Worm (Caenorhabditis elegans) whole organism, mixed stage, embryonic: Measurements from ENCODE around the gene nadk-2.

Experiments used
- M03D4.4 ChIP-seq: sonication (generic microtip); optimal IDR thresholded peaks from 2 replicates; lab custom pipeline; 2017; ENCODE audit warnings: mild to moderate bottlenecking, missing genetic modification characterization, missing compliant biosample characterization
- bed-3 ChIP-seq: fragments of 200-800 bp; sonication (Bioruptor generic); optimal IDR thresholded peaks from 3 replicates; lab custom pipeline; 2018; ENCODE audit warnings: mild to moderate bottlenecking, missing genetic modification characterization, moderate library complexity, missing compliant biosample characterization
- blmp-1 ChIP-seq: fragments of 150-350 bp; optimal IDR thresholded peaks from 2 replicates; lab custom pipeline; 2014; ENCODE audit warnings: missing biosample characterization, missing genetic modification characterization
- ceh-43 ChIP-seq: fragments of 200-800 bp; sonication (Bioruptor generic); optimal IDR thresholded peaks from 2 replicates; lab custom pipeline; 2018; ENCODE audit warnings: mild to moderate bottlenecking, missing genetic modification characterization, moderate library complexity, missing compliant biosample characterization
- ceh-83 ChIP-seq: fragments of 200-800 bp; sonication (Bioruptor generic); optimal IDR thresholded peaks from 2 replicates; lab custom pipeline; 2018; ENCODE audit warnings: mild to moderate bottlenecking, missing genetic modification characterization, missing compliant biosample characterization
- ces-1 ChIP-seq: fragments of 150-350 bp; optimal IDR thresholded peaks from 2 replicates; lab custom pipeline; 2014; ENCODE audit warnings: missing biosample characterization, missing genetic modification reagents, missing genetic modification characterization
- cnd-1 ChIP-seq: fragments of 200-800 bp; sonication (Bioruptor generic); optimal IDR thresholded peaks from 2 replicates; lab custom pipeline; 2018; ENCODE audit warnings: mild to moderate bottlenecking, missing genetic modification characterization, missing compliant biosample characterization
- drap-1 ChIP-seq: fragments of 200-800 bp; sonication (Bioruptor generic); optimal IDR thresholded peaks from 3 replicates; lab custom pipeline; 2018; ENCODE audit warnings: mild to moderate bottlenecking, missing genetic modification characterization, missing compliant biosample characterization
- elt-1 ChIP-seq: sonication (generic microtip); optimal IDR thresholded peaks from 2 replicates; lab custom pipeline; 2017; ENCODE audit warnings: missing genetic modification characterization, mild to moderate bottlenecking, missing compliant biosample characterization, antibody characterized with exemption, moderate library complexity, borderline replicate concordance; ENCODE audit not compliant: insufficient read depth
- flh-1 ChIP-seq: fragments of 200-800 bp; sonication (Bioruptor generic); optimal IDR thresholded peaks from 2 replicates; lab custom pipeline; 2018; ENCODE audit warnings: mild to moderate bottlenecking, missing genetic modification characterization, moderate library complexity, missing compliant biosample characterization
- ham-2 ChIP-seq: fragments of 200-800 bp; sonication (Bioruptor generic); optimal IDR thresholded peaks from 2 replicates; lab custom pipeline; 2018; ENCODE audit warnings: mild to moderate bottlenecking, missing genetic modification characterization, missing compliant biosample characterization
- hlh-1 ChIP-seq: fragments of 150-350 bp; optimal IDR thresholded peaks from 2 replicates; lab custom pipeline; 2014; ENCODE audit warnings: missing biosample characterization, missing genetic modification reagents, missing genetic modification characterization
- lin-13 ChIP-seq: fragments of 150-350 bp; optimal IDR thresholded peaks from 2 replicates; lab custom pipeline; 2014; ENCODE audit warnings: missing biosample characterization, missing genetic modification characterization
- lin-32 ChIP-seq: fragments of 200-800 bp; sonication (Bioruptor generic); optimal IDR thresholded peaks from 2 replicates; lab custom pipeline; 2018; ENCODE audit warnings: mild to moderate bottlenecking, missing genetic modification characterization, missing compliant biosample characterization
- lsy-2 ChIP-seq: fragments of 150-350 bp; optimal IDR thresholded peaks from 2 replicates; lab custom pipeline; 2014; ENCODE audit warnings: missing biosample characterization, missing genetic modification characterization
- mab-5 ChIP-seq: fragments of 150-350 bp; optimal IDR thresholded peaks from 2 replicates; lab custom pipeline; 2014; ENCODE audit warnings: missing biosample characterization, missing genetic modification characterization
- mls-2 ChIP-seq: sonication (generic microtip); optimal IDR thresholded peaks from 2 replicates; lab custom pipeline; 2016; ENCODE audit warnings: mild to moderate bottlenecking, missing genetic modification characterization, moderate library complexity, missing compliant biosample characterization
- nhr-12 ChIP-seq: fragments of 150-350 bp; optimal IDR thresholded peaks from 2 replicates; lab custom pipeline; 2014; ENCODE audit warnings: missing biosample characterization, missing genetic modification characterization
- nhr-2 ChIP-seq: fragments of 150-350 bp; optimal IDR thresholded peaks from 2 replicates; lab custom pipeline; 2014; ENCODE audit warnings: missing biosample characterization, missing genetic modification characterization
- nhr-237 ChIP-seq: fragments of 150-350 bp; optimal IDR thresholded peaks from 2 replicates; lab custom pipeline; 2014; ENCODE audit warnings: missing biosample characterization, missing genetic modification characterization
- nhr-76 ChIP-seq: sonication (generic microtip); optimal IDR thresholded peaks from 2 replicates; lab custom pipeline; 2017; ENCODE audit warnings: missing biosample characterization, missing genetic modification characterization
- pha-4 ChIP-seq: fragments of 150-350 bp; optimal IDR thresholded peaks from 2 replicates; lab custom pipeline; 2018; ENCODE audit warnings: missing biosample characterization, missing genetic modification reagents, missing genetic modification characterization
- tbx-8 ChIP-seq: fragments of 200-800 bp; sonication (Bioruptor generic); optimal IDR thresholded peaks from 2 replicates; lab custom pipeline; 2018; ENCODE audit warnings: mild to moderate bottlenecking, missing genetic modification characterization, moderate library complexity, missing compliant biosample characterization
- unc-120 ChIP-seq: sonication (generic microtip); optimal IDR thresholded peaks from 2 replicates; lab custom pipeline; 2017; ENCODE audit warnings: missing genetic modification characterization, missing compliant biosample characterization; ENCODE audit not compliant: poor library complexity, severe bottlenecking
- unc-39 ChIP-seq: fragments of 150-350 bp; optimal IDR thresholded peaks from 2 replicates; lab custom pipeline; 2014; ENCODE audit warnings: missing biosample characterization, missing genetic modification characterization
- zip-8 ChIP-seq: fragments of 150-350 bp; optimal IDR thresholded peaks from 2 replicates; lab custom pipeline; 2014; ENCODE audit warnings: missing biosample characterization, missing genetic modification characterization
- ztf-11 ChIP-seq: fragments of 150-350 bp; optimal IDR thresholded peaks from 2 replicates; lab custom pipeline; 2014; ENCODE audit warnings: missing biosample characterization, missing genetic modification characterization

Gene nadk-2

DNA sequence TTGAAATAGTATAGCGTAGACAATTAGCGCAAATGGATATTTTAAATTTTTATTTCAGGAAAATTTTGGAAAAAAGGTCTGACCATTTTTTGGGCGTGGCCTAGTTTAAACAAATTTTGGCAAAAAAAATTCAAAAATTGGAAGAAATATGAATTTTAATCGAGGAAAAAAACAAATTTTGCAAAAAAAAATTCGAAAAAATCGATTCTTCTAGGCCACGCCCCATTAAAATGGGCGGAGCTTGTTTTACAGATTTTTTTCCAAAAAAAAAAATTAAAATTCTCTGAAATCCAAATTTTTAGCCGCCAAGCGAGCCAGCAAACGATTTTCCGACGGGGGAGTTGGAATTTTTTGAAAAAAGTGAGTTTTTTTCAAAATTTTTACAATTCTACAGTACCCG, at the start of gene nadk-2:
Gene nadk-2 (plus strand): TSS at position 301 of the 400 bp plus-strand sequence.
- TF ChIP-seq lin-13 (tag; lab: Kevin White, UChicago) (no peak), nhr-237 (tag; lab: Kevin White, UChicago) (no peak), mab-5 (tag; lab: Kevin White, UChicago) (no peak), lsy-2 (tag; lab: Kevin White, UChicago) (no peak)

- TF ChIP-seq hlh-1 (tag; lab: Kevin White, UChicago): no peak
- no peak for TF ChIP-seq cnd-1
- no peak for TF ChIP-seq ceh-83 (GFP tag; lab: Kevin White, UChicago)
- TF ChIP-seq ham-2: no peak
- TF ChIP-seq mls-2 (tag; lab: Kevin White, UChicago): no peak
- no peak for TF ChIP-seq zip-8 (tag; lab: Kevin White, UChicago)
- no peak for TF ChIP-seq pha-4 (tag; lab: Kevin White, UChicago)
- no peak for TF ChIP-seq M03D4.4 (tag; lab: Kevin White, UChicago)
- no peak for TF ChIP-seq elt-1
- TF ChIP-seq ceh-43 (GFP tag; lab: Kevin White, UChicago): no peak
These were observed 43.4 kb upstream of the nadk-2 start for ce11 chrII:12005981-12006380.

DNA sequence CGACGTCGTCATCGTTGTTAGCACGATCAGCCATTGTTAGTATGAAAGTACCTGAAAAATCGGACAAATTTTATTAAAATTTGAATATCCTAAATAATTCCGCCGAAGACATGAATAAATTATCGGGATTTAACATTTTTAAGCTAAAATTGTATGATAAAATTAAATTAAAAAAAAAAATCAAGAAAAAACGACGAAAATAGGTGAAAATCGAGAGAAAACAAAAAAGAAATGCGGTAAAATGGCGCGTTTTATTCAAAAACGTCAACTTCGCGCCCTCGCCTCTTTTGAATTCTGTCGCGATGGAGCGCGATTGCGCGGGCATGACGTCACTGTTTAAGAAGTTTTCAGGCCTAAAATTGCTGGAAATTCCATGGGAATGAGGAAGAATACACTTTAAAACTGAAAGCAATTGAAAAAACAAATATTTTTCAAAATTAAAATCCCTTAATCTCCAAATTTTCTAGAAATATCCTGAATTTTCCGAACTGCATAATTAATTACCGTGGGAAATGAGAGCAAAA, 42.7 kb upstream of the nadk-2 start, which contains the start of gene mcm-2:
Gene mcm-2 (minus strand): TSS at position 51 of the 524 bp plus-strand sequence.
- TF ChIP-seq elt-1 (peak; percentile 17), nhr-237 (tag; lab: Kevin White, UChicago) (peak; percentile 1), nhr-76 (tag; lab: Kevin White, UChicago) (no peak), zip-8 (tag; lab: Kevin White, UChicago) (peak; percentile 69), ces-1 (GFP tag; lab: Kevin White, UChicago) (no peak)

ce11 chrII:12008772-12009171, 40.6 kb upstream of the nadk-2 start, which contains the start of gene glb-29:
glb-29 (plus strand) TSS chrII:12009072.
- no peak for TF ChIP-seq lin-32 (GFP tag; lab: Kevin White, UChicago)
- no peak for TF ChIP-seq lin-13 (tag; lab: Kevin White, UChicago)
- no peak for TF ChIP-seq ham-2
- no peak for TF ChIP-seq nhr-12 (tag; lab: Kevin White, UChicago)
- TF ChIP-seq drap-1 (GFP tag; lab: Kevin White, UChicago): no peak
- TF ChIP-seq hlh-1 (tag; lab: Kevin White, UChicago): no peak
- TF ChIP-seq lsy-2 (tag; lab: Kevin White, UChicago): no peak
- no peak for TF ChIP-seq unc-39 (tag; lab: Kevin White, UChicago)
- no peak for TF ChIP-seq flh-1
- TF ChIP-seq nhr-237 (tag; lab: Kevin White, UChicago): no peak
- TF ChIP-seq ztf-11 (tag; lab: Kevin White, UChicago): no peak
- TF ChIP-seq nhr-76 (tag; lab: Kevin White, UChicago): no peak

ce11 chrII:12023315-12023878, 26.0 kb upstream of the nadk-2 start, which contains the start of gene Y17G7B.12:
Y17G7B.12 (plus strand) TSS chrII:12023861.
- TF ChIP-seq ces-1 (GFP tag; lab: Kevin White, UChicago): peak; percentile 39
- no peak for TF ChIP-seq blmp-1 (tag; lab: Kevin White, UChicago)
- no peak for TF ChIP-seq unc-120 (tag; lab: Kevin White, UChicago)
- TF ChIP-seq nhr-237 (tag; lab: Kevin White, UChicago): no peak
- TF ChIP-seq lin-32 (GFP tag; lab: Kevin White, UChicago): no peak
- TF ChIP-seq lsy-2 (tag; lab: Kevin White, UChicago): peak; percentile 89
- TF ChIP-seq nhr-2 (tag; lab: Kevin White, UChicago): no peak
- TF ChIP-seq mls-2 (tag; lab: Kevin White, UChicago): no peak
- TF ChIP-seq nhr-12 (tag; lab: Kevin White, UChicago): no peak
- no peak for TF ChIP-seq tbx-8 (GFP tag; lab: Kevin White, UChicago)
- no peak for TF ChIP-seq ceh-43 (GFP tag; lab: Kevin White, UChicago)
- no peak for TF ChIP-seq pha-4 (tag; lab: Kevin White, UChicago)
- TF ChIP-seq nhr-76 (tag; lab: Kevin White, UChicago): no peak
- TF ChIP-seq ham-2: no peak
- no peak for TF ChIP-seq bed-3 (GFP tag; lab: Kevin White, UChicago)
